Worm (Caenorhabditis elegans): Measurements from ENCODE around the gene mlc-1.

mlc-1 gene

ce11 chrX:17438386-17438785, 20.6 kb upstream of the mlc-1 start, which contains the start of gene C36E6.8:
Gene C36E6.8, plus strand, starts transcription at chrX:17438686.
- TF ChIP-seq lin-38 (GFP tag; IDR thresholded peaks at IDR 0.05): no peak
- no peak for TF ChIP-seq hlh-30 (tag; optimal IDR thresholded peaks at IDR 0.05; ENCODE audit: insufficient read depth)
- no peak for TF ChIP-seq madf-5 (GFP tag; IDR thresholded peaks at IDR 0.05)
- TF ChIP-seq Y105C5A.15 (GFP tag; IDR thresholded peaks at IDR 0.05): no peak
- no peak for TF ChIP-seq nhr-42 (GFP tag; IDR thresholded peaks at IDR 0.05)
- no peak for TF ChIP-seq nhr-28 (tag; optimal IDR thresholded peaks at IDR 0.05)
- no peak for TF ChIP-seq T20F7.1 (GFP tag; optimal IDR thresholded peaks at IDR 0.05)
- TF ChIP-seq dve-1 (tag; optimal IDR thresholded peaks at IDR 0.05; ENCODE audit: insufficient read depth): no peak
- TF ChIP-seq zag-1 (tag; optimal IDR thresholded peaks at IDR 0.05): no peak
- TF ChIP-seq Y48G9A.11 (GFP tag; IDR thresholded peaks at IDR 0.05): no peak
- TF ChIP-seq dmd-9 (GFP tag; IDR thresholded peaks at IDR 0.05): no peak
- no peak for TF ChIP-seq ces-1 (GFP tag; optimal IDR thresholded peaks at IDR 0.05)
- TF ChIP-seq tag-97 (GFP tag; IDR thresholded peaks at IDR 0.05): no peak
- TF ChIP-seq F37D6.2 (tag; optimal IDR thresholded peaks at IDR 0.05): no peak
- TF ChIP-seq F49E8.2 (tag; optimal IDR thresholded peaks at IDR 0.05; ENCODE audit: borderline replicate concordance): no peak
- no peak for TF ChIP-seq Y5F2A.4 (GFP tag; optimal IDR thresholded peaks at IDR 0.05)
- TF ChIP-seq rbr-2 (tag; optimal IDR thresholded peaks at IDR 0.05): no peak
- TF ChIP-seq mxl-3 (GFP tag; optimal IDR thresholded peaks at IDR 0.05): no peak

ce11 chrX:17442539-17442938, 16.5 kb upstream of the mlc-1 start:
- TF ChIP-seq tag-97 (GFP tag; IDR thresholded peaks at IDR 0.05): 0 out of 2 replicates have a peak, but pooled peaks have one; percentile 82
- TF ChIP-seq F44E2.7 (GFP tag; IDR thresholded peaks at IDR 0.05): peak; percentile 95
- peak; percentile 68; the same call in 1 of the 2 replicates for TF ChIP-seq saeg-2 (GFP tag; IDR thresholded peaks at IDR 0.05)
- TF ChIP-seq dmd-9 (GFP tag; IDR thresholded peaks at IDR 0.05): peak; percentile 82; the same call in 1 of the 2 replicates
- peak; percentile 74 for TF ChIP-seq vab-7 (GFP tag; IDR thresholded peaks at IDR 0.05)
- peak; percentile 74; the same call in 1 of the 2 replicates for TF ChIP-seq nhr-42 (GFP tag; IDR thresholded peaks at IDR 0.05)
- TF ChIP-seq snpc-1.2 (GFP tag; IDR thresholded peaks at IDR 0.05): peak; percentile 69; the same call in 1 of the 2 replicates
- TF ChIP-seq ctbp-1 (GFP tag; IDR thresholded peaks at IDR 0.05): 0 out of 2 replicates have a peak, but pooled peaks have one; percentile 9
- peak; percentile 84; the same call in 1 of the 2 replicates for TF ChIP-seq zip-11 (GFP tag; IDR thresholded peaks at IDR 0.05)
- peak; percentile 67; the same call in 1 of the 2 replicates for TF ChIP-seq dmd-8 (GFP tag; IDR thresholded peaks at IDR 0.05)
- peak; percentile 82; the same call in 1 of the 2 replicates for TF ChIP-seq madf-9 (GFP tag; conservative IDR thresholded peaks at IDR 0.05)
- TF ChIP-seq F26F4.8 (GFP tag; conservative IDR thresholded peaks at IDR 0.05): peak; percentile 95
- TF ChIP-seq madf-5 (GFP tag; IDR thresholded peaks at IDR 0.05): peak; percentile 85 to 94; a peak in 3 of 4 replicates
- TF ChIP-seq ceh-44 (GFP tag; IDR thresholded peaks at IDR 0.05): peak; percentile 92
- peak; percentile 62 for TF ChIP-seq set-16 (GFP tag; IDR thresholded peaks at IDR 0.05)
- TF ChIP-seq D1046.2 (GFP tag; IDR thresholded peaks at IDR 0.05): peak; percentile 79; the same call in 1 of the 2 replicates
- peak; percentile 81 for TF ChIP-seq lim-7 (GFP tag; IDR thresholded peaks at IDR 0.05)
- TF ChIP-seq php-3 (GFP tag; IDR thresholded peaks at IDR 0.05): peak; percentile 70
- peak; percentile 90 for TF ChIP-seq mxl-2 (GFP tag; conservative IDR thresholded peaks at IDR 0.05)
- peak; percentile 32; the same call in 1 of the 2 replicates for TF ChIP-seq T26A8.4 (GFP tag; IDR thresholded peaks at IDR 0.05)
- peak; percentile 92; the same call in 1 of the 2 replicates for TF ChIP-seq Y105C5A.15 (GFP tag; IDR thresholded peaks at IDR 0.05)
- peak; percentile 89 for TF ChIP-seq egl-43 (GFP tag; IDR thresholded peaks at IDR 0.05)
- peak; percentile 72 for TF ChIP-seq arid-1 (GFP tag; conservative IDR thresholded peaks at IDR 0.05)
- peak; percentile 38; the same call in 1 of the 2 replicates for TF ChIP-seq tra-1 (GFP tag; IDR thresholded peaks at IDR 0.05)
- TF ChIP-seq ceh-20 (GFP tag; IDR thresholded peaks at IDR 0.05): peak; percentile 63; the same call in 1 of the 2 replicates

Data from whole organism, L4 larva.